Worm (Caenorhabditis elegans) whole organism, L1 larva: ENCODE data around the gene mex-5.

Experiments
- C04F5.9 ChIP-seq: sonication (generic microtip); optimal IDR thresholded peaks from 2 replicates; lab custom pipeline; 2016; ENCODE audit warnings: missing genetic modification characterization, missing compliant biosample characterization
- C16A3.4 ChIP-seq: fragments of 150-350 bp; optimal IDR thresholded peaks from 2 replicates; lab custom pipeline; 2014; ENCODE audit warnings: missing biosample characterization, missing genetic modification characterization
- aha-1 ChIP-seq: fragments of 150-350 bp; optimal IDR thresholded peaks from 2 replicates; lab custom pipeline; 2014; ENCODE audit warnings: missing biosample characterization, missing genetic modification characterization
- blmp-1 ChIP-seq: fragments of 150-350 bp; optimal IDR thresholded peaks from 2 replicates; lab custom pipeline; 2014; ENCODE audit warnings: missing biosample characterization, missing genetic modification characterization
- ceh-88 ChIP-seq: fragments of 200-800 bp; sonication (Bioruptor generic); IDR thresholded peaks from 2 replicates; pipeline ENCODE4 v1.3.6; 2022; ENCODE audit warnings: missing genetic modification characterization, missing compliant biosample characterization
- ces-1 ChIP-seq: fragments of 150-350 bp; optimal IDR thresholded peaks from 2 replicates; lab custom pipeline; 2014; ENCODE audit warnings: missing biosample characterization, missing genetic modification reagents, missing genetic modification characterization
- dsc-1 ChIP-seq: sonication (generic microtip); optimal IDR thresholded peaks from 2 replicates; lab custom pipeline; 2016; ENCODE audit warnings: mild to moderate bottlenecking, missing genetic modification characterization, missing compliant biosample characterization
- efl-1 ChIP-seq, 4 experiments: fragments of 150-350 bp; optimal IDR thresholded peaks in 3 of 4; peaks in 1 of 4; 1 replicate in 1 of 4; 2 replicates in 3 of 4; lab custom pipeline; 2014; ENCODE audit warnings: missing biosample characterization in 2 of 4, missing genetic modification characterization in 2 of 4, missing genetic modification reagents in 2 of 4
- egl-13 ChIP-seq: sonication (generic microtip); optimal IDR thresholded peaks from 2 replicates; lab custom pipeline; 2016; ENCODE audit warnings: missing genotype, missing genetic modification reagents, missing genetic modification characterization, missing compliant biosample characterization
- elt-2 ChIP-seq: sonication (generic microtip); optimal IDR thresholded peaks from 2 replicates; lab custom pipeline; 2016; ENCODE audit warnings: missing genetic modification characterization, mild to moderate bottlenecking, inconsistent platforms, missing compliant biosample characterization, missing genetic modification reagents
- elt-3 ChIP-seq, 6 experiments: fragments of 150-350 bp in 1 of 6; sonication (generic microtip); optimal IDR thresholded peaks; 2 replicates each; lab custom pipeline; 2017 to 2018; ENCODE audit warnings: missing biosample characterization in 6 of 6, missing genetic modification characterization in 6 of 6, inconsistent platforms in 1 of 6
- fos-1 ChIP-seq: fragments of 150-350 bp; optimal IDR thresholded peaks from 2 replicates; lab custom pipeline; 2014; ENCODE audit warnings: missing biosample characterization, missing genetic modification characterization
- grh-1 ChIP-seq: fragments of 200-800 bp; sonication (Bioruptor generic); IDR thresholded peaks from 2 replicates; pipeline ENCODE4 v1.3.6; 2022; ENCODE audit warnings: missing genetic modification reagents, missing genetic modification characterization, missing compliant biosample characterization
- hlh-17 ChIP-seq: fragments of 200-800 bp; sonication (Bioruptor generic); optimal IDR thresholded peaks from 2 replicates; lab custom pipeline; 2018; ENCODE audit warnings: missing genetic modification characterization, mild to moderate bottlenecking, missing compliant biosample characterization, moderate library complexity, borderline replicate concordance
- hpl-2 ChIP-seq: fragments of 150-350 bp; optimal IDR thresholded peaks from 2 replicates; lab custom pipeline; 2014; ENCODE audit warnings: missing biosample characterization, missing genetic modification reagents, missing genetic modification characterization
- isw-1 ChIP-seq: fragments of 200-800 bp; sonication (Bioruptor generic); IDR thresholded peaks from 2 replicates; pipeline ENCODE4 v1.3.6; 2022; ENCODE audit warnings: missing genetic modification characterization, missing compliant biosample characterization
- lin-13 ChIP-seq: fragments of 150-350 bp; optimal IDR thresholded peaks from 2 replicates; lab custom pipeline; 2014; ENCODE audit warnings: missing biosample characterization, missing genetic modification reagents, missing genetic modification characterization
- lin-14 ChIP-seq: fragments of 200-800 bp; sonication (Bioruptor generic); optimal IDR thresholded peaks from 2 replicates; lab custom pipeline; 2018; ENCODE audit warnings: mild to moderate bottlenecking, missing genetic modification characterization, moderate library complexity, missing compliant biosample characterization
- lin-15B ChIP-seq: fragments of 150-350 bp; sonication (generic microtip); optimal IDR thresholded peaks from 3 replicates; lab custom pipeline; 2014; ENCODE audit warnings: missing biosample characterization, missing genetic modification characterization
- lin-35 ChIP-seq, 2 experiments: fragments of 150-350 bp; optimal IDR thresholded peaks; 2 replicates each; lab custom pipeline; 2014; ENCODE audit warnings: missing biosample characterization in 2 of 2, missing genetic modification characterization in 2 of 2, missing genetic modification reagents in 2 of 2
- lir-3 ChIP-seq: sonication (generic microtip); optimal IDR thresholded peaks from 2 replicates; lab custom pipeline; 2016; ENCODE audit warnings: mild to moderate bottlenecking, missing genetic modification characterization, moderate library complexity, missing compliant biosample characterization; ENCODE audit not compliant: poor library complexity
- lsy-2 ChIP-seq, 2 experiments: fragments of 150-350 bp; optimal IDR thresholded peaks; 2 replicates each; lab custom pipeline; 2014; ENCODE audit warnings: missing biosample characterization in 2 of 2, missing genetic modification characterization in 2 of 2
- mab-9 ChIP-seq: fragments of 200-800 bp; sonication (Bioruptor generic); IDR thresholded peaks from 2 replicates; pipeline ENCODE4 v1.3.6; 2022; ENCODE audit warnings: missing genetic modification reagents, missing genetic modification characterization, missing compliant biosample characterization
- mdl-1 ChIP-seq, 2 experiments: fragments of 150-350 bp; optimal IDR thresholded peaks; 2 replicates each; lab custom pipeline; 2014 to 2017; ENCODE audit warnings: missing biosample characterization in 2 of 2, missing genetic modification characterization in 2 of 2, inconsistent platforms in 1 of 2
- mep-1 ChIP-seq: fragments of 150-350 bp; optimal IDR thresholded peaks from 2 replicates; lab custom pipeline; 2014; ENCODE audit warnings: missing biosample characterization, missing genetic modification characterization
- nhr-11 ChIP-seq: fragments of 150-350 bp; optimal IDR thresholded peaks from 2 replicates; lab custom pipeline; 2014; ENCODE audit warnings: missing biosample characterization, missing genetic modification characterization
- nhr-19 ChIP-seq: fragments of 200-800 bp; sonication (Bioruptor generic); conservative IDR thresholded peaks from 2 replicates; pipeline ENCODE4 v1.3.6; 2022; ENCODE audit warnings: missing genetic modification characterization, missing compliant biosample characterization
- nhr-20 ChIP-seq: sonication (generic microtip); optimal IDR thresholded peaks from 2 replicates; lab custom pipeline; 2016; ENCODE audit warnings: mild to moderate bottlenecking, missing genetic modification characterization, missing compliant biosample characterization
- nhr-237 ChIP-seq: fragments of 150-350 bp; optimal IDR thresholded peaks from 2 replicates; lab custom pipeline; 2014; ENCODE audit warnings: missing biosample characterization, missing genetic modification characterization
- nhr-47 ChIP-seq: sonication (generic microtip); optimal IDR thresholded peaks from 2 replicates; lab custom pipeline; 2016; ENCODE audit warnings: mild to moderate bottlenecking, missing genetic modification characterization, moderate library complexity, missing compliant biosample characterization
- nhr-71 ChIP-seq: sonication (generic microtip); optimal IDR thresholded peaks from 2 replicates; lab custom pipeline; 2016; ENCODE audit warnings: mild to moderate bottlenecking, missing genetic modification characterization, moderate library complexity, missing compliant biosample characterization
- nhr-76 ChIP-seq: sonication (generic microtip); optimal IDR thresholded peaks from 2 replicates; lab custom pipeline; 2017; ENCODE audit warnings: missing biosample characterization, missing genetic modification characterization
- nhr-85 ChIP-seq: sonication (generic microtip); peaks from one replicate; lab custom pipeline; 2016; ENCODE audit warnings: missing genetic modification characterization, inconsistent platforms, missing compliant biosample characterization
- nhr-90 ChIP-seq: sonication (generic microtip); optimal IDR thresholded peaks from 2 replicates; lab custom pipeline; 2016; ENCODE audit warnings: mild to moderate bottlenecking, missing genetic modification characterization, missing compliant biosample characterization; ENCODE audit not compliant: poor library complexity
- pag-3 ChIP-seq: sonication (generic microtip); optimal IDR thresholded peaks from 2 replicates; lab custom pipeline; 2017; ENCODE audit warnings: missing genetic modification characterization, mild to moderate bottlenecking, missing compliant biosample characterization, antibody characterized with exemption, borderline replicate concordance; ENCODE audit not compliant: insufficient read depth
- pax-3 ChIP-seq: fragments of 200-800 bp; sonication (Bioruptor generic); optimal IDR thresholded peaks from 2 replicates; lab custom pipeline; 2018; ENCODE audit warnings: mild to moderate bottlenecking, missing genetic modification characterization, moderate library complexity, missing compliant biosample characterization
- rnt-1 ChIP-seq: sonication (generic microtip); optimal IDR thresholded peaks from 2 replicates; lab custom pipeline; 2016; ENCODE audit warnings: mild to moderate bottlenecking, missing genetic modification characterization, moderate library complexity, missing compliant biosample characterization
- skn-1 ChIP-seq: fragments of 150-350 bp; optimal IDR thresholded peaks from 2 replicates; lab custom pipeline; 2014; ENCODE audit warnings: missing biosample characterization, missing genetic modification characterization
- snu-23 ChIP-seq: sonication (generic microtip); optimal IDR thresholded peaks from 2 replicates; lab custom pipeline; 2016; ENCODE audit warnings: missing genetic modification characterization, missing compliant biosample characterization
- sox-4 ChIP-seq: sonication (generic microtip); optimal IDR thresholded peaks from 2 replicates; lab custom pipeline; 2016; ENCODE audit warnings: missing genetic modification characterization, missing compliant biosample characterization
- swsn-7 ChIP-seq: sonication (generic microtip); optimal IDR thresholded peaks from 2 replicates; lab custom pipeline; 2016; ENCODE audit warnings: missing genetic modification characterization, missing compliant biosample characterization
- tbx-2 ChIP-seq: sonication (generic microtip); optimal IDR thresholded peaks from 2 replicates; lab custom pipeline; 2016; ENCODE audit warnings: missing genetic modification characterization, missing compliant biosample characterization
- unc-30 ChIP-seq: sonication (generic microtip); optimal IDR thresholded peaks from 2 replicates; lab custom pipeline; 2017; ENCODE audit warnings: missing biosample characterization, missing genetic modification characterization
- unc-62 ChIP-seq: fragments of 150-350 bp; optimal IDR thresholded peaks from 2 replicates; lab custom pipeline; 2014; ENCODE audit warnings: missing biosample characterization, missing genetic modification reagents, missing genetic modification characterization
- unc-86 ChIP-seq: sonication (generic microtip); optimal IDR thresholded peaks from 2 replicates; lab custom pipeline; 2016; ENCODE audit warnings: missing genetic modification characterization, missing compliant biosample characterization
- zag-1 ChIP-seq: fragments of 150-350 bp; optimal IDR thresholded peaks from 2 replicates; lab custom pipeline; 2014; ENCODE audit warnings: missing biosample characterization, missing genetic modification characterization
- ztf-4 ChIP-seq: fragments of 150-350 bp; optimal IDR thresholded peaks from 2 replicates; lab custom pipeline; 2014; ENCODE audit warnings: missing biosample characterization, missing genetic modification characterization

mex-5 gene

DNA sequence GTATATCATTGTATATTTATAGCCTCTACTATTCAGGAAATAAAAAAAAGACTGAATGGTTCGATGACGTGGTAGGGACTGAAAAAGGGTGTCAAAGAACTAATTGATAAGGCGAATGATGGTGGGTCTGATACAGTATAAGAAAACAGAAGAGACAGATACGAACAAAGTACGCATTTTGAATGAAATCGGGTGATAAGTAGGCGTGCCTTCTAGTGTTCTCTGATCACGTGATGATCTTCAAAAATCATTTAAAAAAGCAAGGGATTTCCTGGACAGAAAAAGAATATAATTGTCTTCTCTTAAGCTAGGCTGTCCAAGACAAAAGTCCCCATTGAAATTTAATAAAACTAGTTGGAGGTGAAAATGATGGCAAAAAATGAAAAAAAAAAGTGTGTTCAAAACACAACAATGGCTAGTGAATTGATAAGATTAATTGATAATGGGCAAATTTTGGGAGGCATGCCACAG, 39.8 kb downstream of the mex-5 start:
- TF ChIP-seq aha-1 (no peak), C16A3.4 (tag; lab: Kevin White, UChicago) (peak; percentile 7), hpl-2 (no peak), pax-3 (no peak), elt-3 (tag; optimal IDR thresholded peaks at IDR 0.05; lab: Kevin White, UChicago) (peak in 3 of 6 experiments; percentile 6 to 82 (median 61)), snu-23 (GFP tag; lab: Kevin White, UChicago) (peak; percentile 48), lin-35 (GFP tag; optimal IDR thresholded peaks at IDR 0.05; lab: Kevin White, UChicago) (peak in 1 of 2 experiments; percentile 45), efl-1 (optimal IDR thresholded peaks at IDR 0.05; lab: Kevin White, UChicago) (no peak), efl-1 (GFP tag; optimal IDR thresholded peaks at IDR 0.05 in 1 of 2; lab: Kevin White, UChicago) (peak in 1 of 2 experiments; percentile 84), mep-1 (tag; lab: Kevin White, UChicago) (peak; percentile 5), nhr-71 (tag; lab: Kevin White, UChicago) (peak; percentile 84), pag-3 (tag; lab: Kevin White, UChicago) (peak; percentile 23), unc-86 (tag; lab: Kevin White, UChicago) (no peak), nhr-20 (tag; lab: Kevin White, UChicago) (peak; percentile 76), lsy-2 (tag; optimal IDR thresholded peaks at IDR 0.05; lab: Kevin White, UChicago) (peak; percentile 24 to 44), nhr-90 (tag; lab: Kevin White, UChicago) (peak; percentile 73), nhr-85 (peak; percentile 89), mdl-1 (tag; optimal IDR thresholded peaks at IDR 0.05; lab: Kevin White, UChicago) (peak in 1 of 2 experiments; percentile 26), unc-62 (GFP tag; lab: Kevin White, UChicago) (no peak), nhr-19 (GFP tag; lab: Robert Waterston, UW) (peak; percentile 50), lin-14 (GFP tag; lab: Kevin White, UChicago) (peak; percentile 65), elt-2 (tag; lab: Kevin White, UChicago) (peak; percentile 85), ztf-4 (peak; percentile 19), tbx-2 (tag; lab: Kevin White, UChicago) (peak; percentile 58), blmp-1 (tag; lab: Kevin White, UChicago) (peak; percentile 36), nhr-47 (tag; lab: Kevin White, UChicago) (peak; percentile 18)

- TF ChIP-seq egl-13 (tag; lab: Kevin White, UChicago) (no peak), grh-1 (peak; percentile 15; the same call in 1 of the 2 replicates), blmp-1 (tag; lab: Kevin White, UChicago) (peak; percentile 47)
These were observed 41.2 kb downstream of the mex-5 start for ce11 chrIV:13394686-13395085.

- TF ChIP-seq fos-1 (tag; lab: Kevin White, UChicago) (peak; percentile 26), dsc-1 (tag; lab: Kevin White, UChicago) (peak; percentile 43), rnt-1 (tag; lab: Kevin White, UChicago) (peak; percentile 85), lir-3 (peak; percentile 62), sox-4 (peak; percentile 26), lin-15B (tag; lab: Kevin White, UChicago) (peak; percentile 2), elt-3 (tag; optimal IDR thresholded peaks at IDR 0.05; lab: Kevin White, UChicago) (peak in 3 of 6 experiments; percentile 36 to 81 (median 74)), elt-2 (tag; lab: Kevin White, UChicago) (peak; percentile 90), mab-9 (GFP tag; lab: Robert Waterston, UW) (peak; percentile 71), skn-1 (tag; lab: Kevin White, UChicago) (peak; percentile 88), nhr-11 (peak; percentile 36), mep-1 (tag; lab: Kevin White, UChicago) (peak; percentile 56), ces-1 (GFP tag; lab: Kevin White, UChicago) (no peak), nhr-237 (tag; lab: Kevin White, UChicago) (peak; percentile 64), ceh-88 (GFP tag; lab: Robert Waterston, UW) (no peak; the same call in 1 of the 2 replicates), isw-1 (GFP tag; lab: Robert Waterston, UW) (peak; percentile 63), grh-1 (peak; percentile 76), C04F5.9 (no peak), blmp-1 (tag; lab: Kevin White, UChicago) (peak; percentile 50), hpl-2 (no peak), zag-1 (tag; lab: Kevin White, UChicago) (no peak), swsn-7 (tag; lab: Kevin White, UChicago) (peak; percentile 89), pax-3 (peak; percentile 78), unc-30 (tag; lab: Kevin White, UChicago) (no peak), nhr-76 (tag; lab: Kevin White, UChicago) (no peak), lin-13 (GFP tag; lab: Kevin White, UChicago) (peak; percentile 84), hlh-17 (GFP tag; lab: Kevin White, UChicago) (no peak), lin-35 (GFP tag; optimal IDR thresholded peaks at IDR 0.05; lab: Kevin White, UChicago) (peak; percentile 66 to 82), nhr-20 (tag; lab: Kevin White, UChicago) (peak; percentile 95)
These were observed 41.7 kb downstream of the mex-5 start for ce11 chrIV:13395255-13395654.
